Fruit fly (Drosophila melanogaster) whole organism, wandering third instar larva: ENCODE results near the gene lilli.

Source experiments
- Dfd ChIP-seq: fragments of >200 bp; optimal IDR thresholded peaks from 2 replicates; lab custom pipeline; 2017; ENCODE audit warnings: missing biosample characterization, missing genetic modification characterization
- N ChIP-seq: fragments of >200 bp; optimal IDR thresholded peaks from 2 replicates; lab custom pipeline; 2018; ENCODE audit warnings: missing biosample characterization, missing external identifiers, missing genetic modification characterization
- br ChIP-seq: fragments of 200-800 bp; sonication (Bioruptor generic); optimal IDR thresholded peaks from 2 replicates; lab custom pipeline; 2016; ENCODE audit warnings: missing biosample characterization, missing genetic modification characterization
- dmrt93B ChIP-seq: fragments of 200-800 bp; sonication (Bioruptor generic); optimal IDR thresholded peaks from 2 replicates; lab custom pipeline; 2018; ENCODE audit warnings: missing biosample characterization, mild to moderate bottlenecking, missing genetic modification characterization
- dsf ChIP-seq: sonication (Bioruptor generic); optimal IDR thresholded peaks from 2 replicates; lab custom pipeline; 2016; ENCODE audit warnings: missing biosample characterization, missing genetic modification characterization, borderline replicate concordance
- fru ChIP-seq: fragments of 200-800 bp; sonication (Bioruptor generic); optimal IDR thresholded peaks from 3 replicates; lab custom pipeline; 2016; ENCODE audit warnings: missing biosample characterization, mild to moderate bottlenecking, missing genetic modification characterization
- usp ChIP-seq: fragments of >200 bp; optimal IDR thresholded peaks from 2 replicates; lab custom pipeline; 2017; ENCODE audit warnings: missing biosample characterization, missing genetic modification characterization

- TF ChIP-seq usp (GFP tag; lab: Kevin White, UChicago): no peak
- TF ChIP-seq dsf (GFP tag; lab: Kevin White, UChicago): no peak
- TF ChIP-seq Dfd (GFP tag; lab: Kevin White, UChicago): no peak
- TF ChIP-seq br: no peak
- no peak for TF ChIP-seq fru (GFP tag; lab: Kevin White, UChicago)
- TF ChIP-seq N: no peak
- no peak for TF ChIP-seq dmrt93B (GFP tag; lab: Kevin White, UChicago)
Measured at dm6 chr2L:2987681-2988381, 102.1 kb downstream of the lilli start, which contains the start of the genes Chd1 and Bem46.
